Worm (Caenorhabditis elegans) whole organism, L2 larva: ENCODE results near the gene B0361.4.

Source experiments
- elt-1 ChIP-seq: fragments of 150-350 bp; optimal IDR thresholded peaks from 2 replicates; lab custom pipeline; 2014; ENCODE audit warnings: missing biosample characterization, missing genetic modification characterization
- lin-39 ChIP-seq: fragments of 150-350 bp; optimal IDR thresholded peaks from 2 replicates; lab custom pipeline; 2014; ENCODE audit warnings: missing biosample characterization, missing genetic modification reagents, missing genetic modification characterization
- nhr-129 ChIP-seq: fragments of 150-350 bp; optimal IDR thresholded peaks from 2 replicates; lab custom pipeline; 2014; ENCODE audit warnings: missing biosample characterization, missing genetic modification characterization
- nhr-25 ChIP-seq: fragments of 150-350 bp; sonication (generic microtip); optimal IDR thresholded peaks from 3 replicates; lab custom pipeline; 2014; ENCODE audit warnings: missing biosample characterization, missing genetic modification characterization
- peb-1 ChIP-seq: fragments of 150-350 bp; optimal IDR thresholded peaks from 2 replicates; lab custom pipeline; 2014; ENCODE audit warnings: missing biosample characterization, missing genetic modification characterization
- unc-62 ChIP-seq: fragments of 150-350 bp; optimal IDR thresholded peaks from 2 replicates; lab custom pipeline; 2014; ENCODE audit warnings: missing biosample characterization, missing genetic modification reagents, missing genetic modification characterization
- ztf-11 ChIP-seq: sonication (generic microtip); optimal IDR thresholded peaks from 2 replicates; lab custom pipeline; 2017; ENCODE audit warnings: missing biosample characterization, missing genetic modification characterization

DNA sequence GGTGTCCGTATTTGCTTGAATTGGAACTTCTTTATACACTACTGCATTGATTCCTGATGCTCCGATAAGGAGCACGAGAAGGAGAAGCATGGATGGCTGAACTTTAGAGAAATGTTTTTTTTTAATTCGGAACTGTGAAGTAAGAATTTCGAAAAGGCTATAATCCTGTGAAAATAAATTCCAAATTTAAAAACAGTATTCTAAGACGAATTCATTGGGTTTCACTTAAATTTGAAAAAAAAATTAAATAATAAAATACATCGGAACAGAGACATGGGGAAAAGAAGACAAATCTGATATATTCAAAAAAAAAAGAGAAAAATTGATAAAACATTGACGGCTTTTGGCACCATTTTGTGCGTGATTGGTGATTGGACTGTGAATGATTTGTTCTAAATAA is 27.0 kb downstream of the B0361.4 start, which contains the start of gene pho-5:
- TF ChIP-seq elt-1 (tag; lab: Kevin White, UChicago) (no peak), nhr-25 (tag; lab: Kevin White, UChicago) (no peak), ztf-11 (tag; lab: Kevin White, UChicago) (no peak), unc-62 (GFP tag; lab: Kevin White, UChicago) (no peak), lin-39 (tag; lab: Kevin White, UChicago) (no peak), peb-1 (tag; lab: Kevin White, UChicago) (no peak), nhr-129 (tag; lab: Kevin White, UChicago) (no peak)
